Worm (Caenorhabditis elegans): ENCODE measurements around the gene mlt-3.
"Not testable (repeated sequence)": the region's sequence is repeated elsewhere in the genome, so short reads cannot be mapped to it uniquely, and the experiment has no call there.

- not testable (repeated sequence) for TF ChIP-seq mxl-2 (GFP tag; conservative IDR thresholded peaks at IDR 0.05); snpc-4 (tag; optimal IDR thresholded peaks at IDR 0.05); daf-12 (tag; optimal IDR thresholded peaks at IDR 0.05); ama-1 (optimal IDR thresholded peaks at IDR 0.05); vab-7 (GFP tag; IDR thresholded peaks at IDR 0.05); nhr-237 (tag; optimal IDR thresholded peaks at IDR 0.05); snpc-1.2 (GFP tag; IDR thresholded peaks at IDR 0.05); ceh-82 (tag; optimal IDR thresholded peaks at IDR 0.05); nhr-77 (tag; optimal IDR thresholded peaks at IDR 0.05); zag-1 (tag; optimal IDR thresholded peaks at IDR 0.05)
Measured at ce11 chrIV:12178235-12178634, 48.7 kb downstream of the mlt-3 start, which contains the start of gene nlr-1.
